Worm (Caenorhabditis elegans) whole organism, young adult: ENCODE results near the gene F47B8.3.
A peak's percentile ranks its signal among the peaks of the same experiment; 100 is the strongest.

Source experiments
- B0035.1 ChIP-seq: sonication (generic microtip); optimal IDR thresholded peaks from 2 replicates; lab custom pipeline; 2016; ENCODE audit warnings: missing genetic modification characterization, mild to moderate bottlenecking, missing compliant biosample characterization, missing genotype, missing genetic modification reagents
- B0261.1 ChIP-seq: sonication (generic microtip); optimal IDR thresholded peaks from 2 replicates; lab custom pipeline; 2016; ENCODE audit warnings: mild to moderate bottlenecking, missing genetic modification characterization, moderate library complexity, missing compliant biosample characterization
- C17E4.6 ChIP-seq: fragments of 200-800 bp; sonication (Bioruptor generic); IDR thresholded peaks from 2 replicates; pipeline ENCODE4 v1.3.6; 2022; ENCODE audit warnings: missing genetic modification reagents, missing genetic modification characterization, missing compliant biosample characterization
- D2030.7 ChIP-seq: fragments of 200-800 bp; sonication (Bioruptor generic); IDR thresholded peaks from 2 replicates; pipeline ENCODE4 v1.3.6; 2022; ENCODE audit warnings: missing genetic modification reagents, missing genetic modification characterization, missing compliant biosample characterization
- F22D6.2 ChIP-seq: sonication (generic microtip); optimal IDR thresholded peaks from 2 replicates; lab custom pipeline; 2016; ENCODE audit warnings: mild to moderate bottlenecking, missing genetic modification characterization, missing compliant biosample characterization
- F23B12.7 ChIP-seq: sonication (generic microtip); optimal IDR thresholded peaks from 2 replicates; lab custom pipeline; 2017; ENCODE audit warnings: missing genetic modification characterization, mild to moderate bottlenecking, missing compliant biosample characterization, antibody characterized with exemption, moderate library complexity; ENCODE audit not compliant: insufficient read depth
- F57C9.4 ChIP-seq: sonication (generic microtip); optimal IDR thresholded peaks from 2 replicates; lab custom pipeline; 2017; ENCODE audit warnings: mild to moderate bottlenecking, missing genetic modification characterization, missing compliant biosample characterization
- T26A5.8 ChIP-seq: sonication (generic microtip); optimal IDR thresholded peaks from 2 replicates; lab custom pipeline; 2016; ENCODE audit warnings: missing genetic modification characterization, missing compliant biosample characterization
- Y67H2A.10 ChIP-seq: fragments of 200-800 bp; sonication (Bioruptor generic); conservative IDR thresholded peaks from 2 replicates; pipeline ENCODE4 v1.3.6; 2022; ENCODE audit warnings: missing genetic modification reagents, missing genetic modification characterization, missing compliant biosample characterization
- ZK185.1 ChIP-seq: sonication (generic microtip); optimal IDR thresholded peaks from 2 replicates; lab custom pipeline; 2016; ENCODE audit warnings: mild to moderate bottlenecking, missing genetic modification characterization, missing compliant biosample characterization; ENCODE audit not compliant: poor library complexity, severe bottlenecking
- akir-1 ChIP-seq: fragments of 200-800 bp; sonication (Bioruptor generic); optimal IDR thresholded peaks from 2 replicates; lab custom pipeline; 2018; ENCODE audit warnings: mild to moderate bottlenecking, missing genetic modification characterization, moderate library complexity, missing compliant biosample characterization
- ama-1 ChIP-seq, 3 experiments: fragments of 150-350 bp in 1 of 3; sonication (generic microtip) in 2 of 3; optimal IDR thresholded peaks; 2 replicates each; lab custom pipeline; 2014 to 2018; ENCODE audit warnings: missing biosample characterization in 2 of 3, missing genetic modification characterization in 2 of 3, missing genetic modification reagents in 2 of 3
- aptf-3 ChIP-seq: fragments of 200-800 bp; sonication (Bioruptor generic); IDR thresholded peaks from 2 replicates; pipeline ENCODE4 v1.3.6; 2022; ENCODE audit warnings: missing genetic modification characterization, missing compliant biosample characterization
- attf-3 ChIP-seq: fragments of 200-800 bp; sonication (Bioruptor generic); conservative IDR thresholded peaks from 2 replicates; pipeline ENCODE4 v1.3.6; 2022; ENCODE audit warnings: missing genetic modification reagents, missing genetic modification characterization, missing compliant biosample characterization
- attf-5 ChIP-seq: fragments of 200-800 bp; sonication (Bioruptor generic); optimal IDR thresholded peaks from 2 replicates; lab custom pipeline; 2018; ENCODE audit warnings: mild to moderate bottlenecking, missing genetic modification characterization, missing compliant biosample characterization
- cebp-1 ChIP-seq, 2 experiments: fragments of 200-800 bp in 1 of 2; sonication (Bioruptor generic) in 1 of 2; sonication (generic microtip) in 1 of 2; IDR thresholded peaks in 1 of 2; optimal IDR thresholded peaks in 1 of 2; 2 replicates each; pipeline versions ENCODE4 v1.3.6 to Lab custom; 2017 to 2022; ENCODE audit warnings: missing compliant biosample characterization in 2 of 2, missing genetic modification characterization in 2 of 2, mild to moderate bottlenecking in 1 of 2, missing genetic modification reagents in 1 of 2, moderate library complexity in 1 of 2
- ceh-27 ChIP-seq: fragments of 200-800 bp; sonication (Bioruptor generic); optimal IDR thresholded peaks from 2 replicates; lab custom pipeline; 2018; ENCODE audit warnings: mild to moderate bottlenecking, missing genetic modification characterization, moderate library complexity, missing compliant biosample characterization
- ceh-58 ChIP-seq: fragments of 200-800 bp; sonication (Bioruptor generic); IDR thresholded peaks from 2 replicates; pipeline ENCODE4 v1.3.6; 2022; ENCODE audit warnings: missing genetic modification characterization, missing compliant biosample characterization
- chd-7 ChIP-seq: sonication (generic microtip); optimal IDR thresholded peaks from 2 replicates; lab custom pipeline; 2016; ENCODE audit warnings: mild to moderate bottlenecking, missing genetic modification characterization, moderate library complexity, missing compliant biosample characterization
- efl-1 ChIP-seq: fragments of 150-350 bp; optimal IDR thresholded peaks from 2 replicates; lab custom pipeline; 2014; ENCODE audit warnings: missing biosample characterization, missing genetic modification reagents, missing genetic modification characterization
- ekl-4 ChIP-seq: fragments of 200-800 bp; sonication (Bioruptor generic); IDR thresholded peaks from 2 replicates; pipeline ENCODE4 v1.3.6; 2022; ENCODE audit warnings: missing genetic modification reagents, missing genetic modification characterization, missing compliant biosample characterization
- him-1 ChIP-seq: sonication (generic microtip); optimal IDR thresholded peaks from 2 replicates; lab custom pipeline; 2016; ENCODE audit warnings: missing genotype, missing genetic modification reagents, missing genetic modification characterization, missing compliant biosample characterization
- hlh-12 ChIP-seq: sonication (generic microtip); optimal IDR thresholded peaks from 2 replicates; lab custom pipeline; 2016; ENCODE audit warnings: missing genetic modification characterization, missing compliant biosample characterization
- hsf-1 ChIP-seq: fragments of 200-800 bp; sonication (Bioruptor generic); IDR thresholded peaks from 2 replicates; pipeline ENCODE4 v1.3.6; 2022; ENCODE audit warnings: missing genetic modification reagents, missing genetic modification characterization, missing compliant biosample characterization
- lag-1 ChIP-seq: fragments of 200-800 bp; sonication (Bioruptor generic); IDR thresholded peaks from 2 replicates; pipeline ENCODE4 v1.3.6; 2022; ENCODE audit warnings: missing genetic modification reagents, missing genetic modification characterization, missing compliant biosample characterization
- lin-35 ChIP-seq, 3 experiments: fragments of 150-350 bp in 2 of 3; sonication (generic microtip) in 1 of 3; optimal IDR thresholded peaks; 2 replicates each; lab custom pipeline; 2014 to 2018; ENCODE audit warnings: missing biosample characterization in 3 of 3, missing genetic modification characterization in 3 of 3, missing genetic modification reagents in 3 of 3
- lin-54 ChIP-seq: fragments of 200-800 bp; sonication (Bioruptor generic); optimal IDR thresholded peaks from 2 replicates; lab custom pipeline; 2018; ENCODE audit warnings: mild to moderate bottlenecking, missing genetic modification characterization, missing compliant biosample characterization
- lir-1 ChIP-seq: fragments of 200-800 bp; sonication (Bioruptor generic); conservative IDR thresholded peaks from 2 replicates; pipeline ENCODE4 v1.3.6; 2022; ENCODE audit warnings: missing genetic modification reagents, missing genetic modification characterization, missing compliant biosample characterization
- lsl-1 ChIP-seq: fragments of 200-800 bp; sonication (Bioruptor generic); optimal IDR thresholded peaks from 2 replicates; lab custom pipeline; 2018; ENCODE audit warnings: mild to moderate bottlenecking, missing genetic modification characterization, moderate library complexity, missing compliant biosample characterization
- lsy-27 ChIP-seq: sonication (generic microtip); optimal IDR thresholded peaks from 2 replicates; lab custom pipeline; 2017; ENCODE audit warnings: missing genetic modification characterization, mild to moderate bottlenecking, missing compliant biosample characterization, antibody characterized with exemption, missing genotype, borderline replicate concordance; ENCODE audit not compliant: insufficient read depth
- madf-3 ChIP-seq: fragments of 200-800 bp; sonication (Bioruptor generic); IDR thresholded peaks from 2 replicates; pipeline ENCODE4 v1.3.6; 2022; ENCODE audit warnings: missing genetic modification reagents, missing genetic modification characterization, missing compliant biosample characterization
- nfya-1 ChIP-seq: sonication (generic microtip); optimal IDR thresholded peaks from 2 replicates; lab custom pipeline; 2017; ENCODE audit warnings: antibody characterized with exemption, missing compliant biosample characterization, missing genetic modification characterization, borderline replicate concordance; ENCODE audit not compliant: insufficient read depth
- nfya-2 ChIP-seq: fragments of 200-800 bp; sonication (Bioruptor generic); IDR thresholded peaks from 2 replicates; pipeline ENCODE4 v1.3.6; 2022; ENCODE audit warnings: missing genetic modification reagents, missing genetic modification characterization, missing compliant biosample characterization
- nfyb-1 ChIP-seq: fragments of 200-800 bp; sonication (Bioruptor generic); IDR thresholded peaks from 2 replicates; pipeline ENCODE4 v1.3.6; 2022; ENCODE audit warnings: missing genetic modification reagents, missing genetic modification characterization, missing compliant biosample characterization
- nhr-120 ChIP-seq: fragments of 200-800 bp; sonication (Bioruptor generic); IDR thresholded peaks from 2 replicates; pipeline ENCODE4 v1.3.6; 2022; ENCODE audit warnings: missing genetic modification characterization, missing compliant biosample characterization
- nhr-179 ChIP-seq: sonication (generic microtip); optimal IDR thresholded peaks from 2 replicates; lab custom pipeline; 2016; ENCODE audit warnings: mild to moderate bottlenecking, missing genetic modification characterization, missing compliant biosample characterization
- nhr-80 ChIP-seq: sonication (generic microtip); optimal IDR thresholded peaks from 2 replicates; lab custom pipeline; 2016; ENCODE audit warnings: missing genetic modification characterization, missing compliant biosample characterization
- pbrm-1 ChIP-seq: fragments of 200-800 bp; sonication (Bioruptor generic); IDR thresholded peaks from 2 replicates; pipeline ENCODE4 v1.3.6; 2022; ENCODE audit warnings: missing genetic modification reagents, missing genetic modification characterization, missing compliant biosample characterization
- rcor-1 ChIP-seq: fragments of 200-800 bp; sonication (Bioruptor generic); IDR thresholded peaks from 2 replicates; pipeline ENCODE4 v1.3.6; 2022; ENCODE audit warnings: missing genetic modification reagents, missing genetic modification characterization, missing compliant biosample characterization
- snpc-4 ChIP-seq, 5 experiments: fragments of 150-350 bp in 1 of 5; sonication (generic microtip) in 4 of 5; optimal IDR thresholded peaks; 2 replicates each; lab custom pipeline; 2014 to 2018; ENCODE audit warnings: missing genetic modification characterization in 5 of 5, missing biosample characterization in 3 of 5, antibody characterized with exemption in 2 of 5, mild to moderate bottlenecking in 2 of 5, missing compliant biosample characterization in 2 of 5, missing genotype in 2 of 5, moderate library complexity in 2 of 5, missing genetic modification reagents in 1 of 5
- sptf-2 ChIP-seq: fragments of 200-800 bp; sonication (Bioruptor generic); optimal IDR thresholded peaks from 2 replicates; lab custom pipeline; 2018; ENCODE audit warnings: mild to moderate bottlenecking, missing genetic modification characterization, missing compliant biosample characterization
- tbp1 ChIP-seq: fragments of 200-800 bp; sonication (Bioruptor generic); optimal IDR thresholded peaks from 2 replicates; lab custom pipeline; 2018; ENCODE audit warnings: mild to moderate bottlenecking, missing genetic modification characterization, missing compliant biosample characterization
- xnd-1 ChIP-seq: sonication (generic microtip); optimal IDR thresholded peaks from 2 replicates; lab custom pipeline; 2016; ENCODE audit warnings: missing genotype, missing genetic modification reagents, missing genetic modification characterization, missing compliant biosample characterization
- zfh-2 ChIP-seq: fragments of 200-800 bp; sonication (Bioruptor generic); conservative IDR thresholded peaks from 2 replicates; pipeline ENCODE4 v1.3.6; 2022; ENCODE audit warnings: missing genetic modification reagents, missing genetic modification characterization, missing compliant biosample characterization
- ztf-3 ChIP-seq: fragments of 200-800 bp; sonication (Bioruptor generic); optimal IDR thresholded peaks from 2 replicates; lab custom pipeline; 2018; ENCODE audit warnings: mild to moderate bottlenecking, missing genetic modification characterization, missing compliant biosample characterization

F47B8.3 gene

DNA sequence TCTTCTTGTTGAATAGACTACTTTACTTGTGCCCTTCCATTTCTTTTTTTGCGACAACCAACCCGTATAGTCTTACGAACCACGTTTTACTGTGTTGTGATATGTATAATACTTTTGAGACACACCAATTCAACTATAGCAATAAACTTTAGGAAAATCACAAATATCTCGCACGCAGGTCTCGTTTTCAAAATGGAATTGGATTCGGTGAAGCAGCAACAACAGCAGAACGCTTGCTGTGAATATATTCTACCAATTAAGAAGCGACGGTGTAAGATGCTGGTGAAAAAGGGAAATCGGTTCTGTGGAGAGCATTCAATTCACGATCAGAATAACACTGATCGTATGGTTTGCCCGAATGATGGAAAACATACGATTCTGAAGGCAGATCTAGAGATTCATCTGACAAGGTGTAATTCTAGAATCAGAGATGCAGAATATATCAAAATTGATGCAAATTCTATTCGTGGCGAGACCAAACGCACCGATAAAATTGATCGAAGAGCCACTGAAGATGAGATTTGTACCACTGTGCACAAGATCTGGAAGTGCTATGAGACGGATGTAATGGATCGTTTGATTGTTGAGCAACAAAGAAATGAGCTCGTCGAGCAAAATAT, 31.6 kb upstream of the F47B8.3 start, which contains the start of gene Y49A3A.3 (continued):
- TF ChIP-seq nhr-80 (tag; lab: Kevin White, UChicago) (peak; percentile 25), C17E4.6 (GFP tag; lab: Robert Waterston, UW) (no peak), akir-1 (GFP tag; lab: Kevin White, UChicago) (peak; percentile 13), hsf-1 (GFP tag; lab: Robert Waterston, UW) (peak; percentile 17; the same call in 1 of the 2 replicates), efl-1 (GFP tag; lab: Kevin White, UChicago) (no peak), sptf-2 (GFP tag; lab: Kevin White, UChicago) (no peak), Y67H2A.10 (GFP tag; lab: Robert Waterston, UW) (no peak), nfyb-1 (GFP tag; lab: Robert Waterston, UW) (peak; percentile 78), ama-1 (optimal IDR thresholded peaks at IDR 0.05; lab: Kevin White, UChicago) (peak; percentile 76), ama-1 (GFP tag; optimal IDR thresholded peaks at IDR 0.05; lab: Kevin White, UChicago) (peak in 1 of 2 experiments; percentile 80), lin-54 (GFP tag; lab: Kevin White, UChicago) (peak; percentile 43), hlh-12 (tag; lab: Kevin White, UChicago) (no peak), snpc-4 (GFP tag; optimal IDR thresholded peaks at IDR 0.05; lab: Kevin White, UChicago) (no peak), snpc-4 (tag; optimal IDR thresholded peaks at IDR 0.05; lab: Kevin White, UChicago) (peak in 3 of 4 experiments; percentile 51 to 63 (median 59)), nfya-1 (tag; lab: Kevin White, UChicago) (no peak), pbrm-1 (GFP tag; lab: Robert Waterston, UW) (peak; percentile 76), F57C9.4 (tag; lab: Kevin White, UChicago) (peak; percentile 60), lsl-1 (GFP tag; lab: Kevin White, UChicago) (peak; percentile 2), cebp-1 (GFP tag; IDR thresholded peaks at IDR 0.05; lab: Robert Waterston, UW) (no peak), cebp-1 (tag; optimal IDR thresholded peaks at IDR 0.05; lab: Kevin White, UChicago) (peak; percentile 70), F23B12.7 (tag; lab: Kevin White, UChicago) (no peak), attf-5 (GFP tag; lab: Kevin White, UChicago) (peak; percentile 43), lin-35 (GFP tag; optimal IDR thresholded peaks at IDR 0.05; lab: Kevin White, UChicago) (peak in 1 of 3 experiments; percentile 23), B0261.1 (tag; lab: Kevin White, UChicago) (no peak), attf-3 (GFP tag; lab: Robert Waterston, UW) (no peak), ZK185.1 (tag; lab: Kevin White, UChicago) (peak; percentile 56), zfh-2 (no peak), chd-7 (tag; lab: Kevin White, UChicago) (peak; percentile 91), lsy-27 (tag; lab: Kevin White, UChicago) (no peak), nhr-179 (no peak), nfya-2 (GFP tag; lab: Robert Waterston, UW) (0 out of 2 replicates have a peak, but pooled peaks have one; percentile 22), ceh-27 (no peak), ztf-3 (peak; percentile 72), B0035.1 (tag; lab: Kevin White, UChicago) (peak; percentile 65), rcor-1 (no peak), him-1 (tag; lab: Kevin White, UChicago) (no peak), ekl-4 (GFP tag; lab: Robert Waterston, UW) (peak; percentile 90), aptf-3 (GFP tag; lab: Robert Waterston, UW) (no peak), D2030.7 (GFP tag; lab: Robert Waterston, UW) (no peak), lir-1 (no peak), madf-3 (GFP tag; lab: Robert Waterston, UW) (0 out of 2 replicates have a peak, but pooled peaks have one; percentile 25), T26A5.8 (tag; lab: Kevin White, UChicago) (no peak), ceh-58 (no peak), xnd-1 (tag; lab: Kevin White, UChicago) (no peak), tbp1 (peak; percentile 54), nhr-120 (GFP tag; lab: Robert Waterston, UW) (no peak), lag-1 (no peak), F22D6.2 (tag; lab: Kevin White, UChicago) (peak; percentile 23)
